Worm (Caenorhabditis elegans): ENCODE measurements around the gene poml-1.

poml-1 gene

ce11 chrX:13730209-13730975, 7.7 kb upstream of the poml-1 start:
- TF ChIP-seq B0035.1 (tag; optimal IDR thresholded peaks at IDR 0.05) (peak; percentile 35), lir-1 (GFP tag; conservative IDR thresholded peaks at IDR 0.05) (0 out of 2 replicates have a peak, but pooled peaks have one; percentile 23), tlf-1 (GFP tag; optimal IDR thresholded peaks at IDR 0.05) (no peak), dpff-1 (tag; optimal IDR thresholded peaks at IDR 0.05) (peak; percentile 66), fkh-3 (tag; optimal IDR thresholded peaks at IDR 0.05) (no peak), hsf-1 (GFP tag; IDR thresholded peaks at IDR 0.05) (no peak; the same call in 1 of the 2 replicates), unc-62 (GFP tag; optimal IDR thresholded peaks at IDR 0.05) (no peak), T26A5.8 (tag; optimal IDR thresholded peaks at IDR 0.05) (peak; percentile 65), attf-6 (GFP tag; IDR thresholded peaks at IDR 0.05) (peak; percentile 68), nhr-90 (tag; optimal IDR thresholded peaks at IDR 0.05) (peak; percentile 73), madf-8 (GFP tag; conservative IDR thresholded peaks at IDR 0.05) (no peak), madf-10 (tag; optimal IDR thresholded peaks at IDR 0.05) (peak; percentile 34), unc-130 (GFP tag; optimal IDR thresholded peaks at IDR 0.05) (peak; percentile 22), F23B12.7 (tag; optimal IDR thresholded peaks at IDR 0.05; ENCODE audit: insufficient read depth) (no peak), ccch-3 (GFP tag; optimal IDR thresholded peaks at IDR 0.05) (no peak), ceh-79 (tag; optimal IDR thresholded peaks at IDR 0.05) (no peak), aptf-3 (GFP tag; IDR thresholded peaks at IDR 0.05) (peak; percentile 78; the same call in 1 of the 2 replicates), zim-3 (tag; optimal IDR thresholded peaks at IDR 0.05) (peak; percentile 43), lin-35 (GFP tag; optimal IDR thresholded peaks at IDR 0.05) (peak in 1 of 3 experiments; percentile 39), sea-2 (GFP tag; IDR thresholded peaks at IDR 0.05) (peak; percentile 10; the same call in 1 of the 2 replicates), egl-44 (GFP tag; IDR thresholded peaks at IDR 0.05) (0 out of 2 replicates have a peak, but pooled peaks have one; percentile 34), F39B2.1 (GFP tag; IDR thresholded peaks at IDR 0.05) (no peak), pha-4 (tag; optimal IDR thresholded peaks at IDR 0.05) (no peak), hmg-1.2 (GFP tag; IDR thresholded peaks at IDR 0.05) (peak; percentile 60), F33H1.4 (GFP tag; IDR thresholded peaks at IDR 0.05) (no peak), F22D6.2 (tag; optimal IDR thresholded peaks at IDR 0.05) (peak; percentile 24), snpc-4 (GFP tag; optimal IDR thresholded peaks at IDR 0.05) (peak; percentile 65), snpc-4 (tag; optimal IDR thresholded peaks at IDR 0.05) (peak in 2 of 4 experiments; percentile 20 to 57), snpc-3.4 (tag; optimal IDR thresholded peaks at IDR 0.05) (peak; percentile 69), dox-1 (GFP tag; IDR thresholded peaks at IDR 0.05) (peak; percentile 58), D2030.7 (GFP tag; IDR thresholded peaks at IDR 0.05) (peak; percentile 81), hmg-20 (GFP tag; IDR thresholded peaks at IDR 0.05) (peak; percentile 49; the same call in 1 of the 2 replicates), zfh-2 (GFP tag; conservative IDR thresholded peaks at IDR 0.05) (no peak), lin-26 (GFP tag; IDR thresholded peaks at IDR 0.05) (peak; percentile 96), lsl-1 (GFP tag; optimal IDR thresholded peaks at IDR 0.05) (no peak), tbp1 (GFP tag; optimal IDR thresholded peaks at IDR 0.05) (peak; percentile 88), mxl-1 (tag; optimal IDR thresholded peaks at IDR 0.05) (peak; percentile 37), ceh-40 (GFP tag; IDR thresholded peaks at IDR 0.05) (peak; percentile 93), nfya-1 (tag; optimal IDR thresholded peaks at IDR 0.05; ENCODE audit: borderline replicate concordance, insufficient read depth) (no peak), hlh-12 (tag; optimal IDR thresholded peaks at IDR 0.05) (no peak), B0019.2 (GFP tag; conservative IDR thresholded peaks at IDR 0.05) (0 out of 2 replicates have a peak, but pooled peaks have one; percentile 29), Y67H2A.10 (GFP tag; conservative IDR thresholded peaks at IDR 0.05) (no peak), snpc-1.3 (tag; optimal IDR thresholded peaks at IDR 0.05; ENCODE audit: insufficient read depth) (peak; percentile 57), Y53G8AR.9 (GFP tag; conservative IDR thresholded peaks at IDR 0.05) (peak; percentile 72), lsy-27 (tag; optimal IDR thresholded peaks at IDR 0.05; ENCODE audit: borderline replicate concordance, insufficient read depth) (no peak), bed-1 (GFP tag; IDR thresholded peaks at IDR 0.05) (no peak)
